Fruit fly (Drosophila melanogaster) Kc167 (cell line): ENCODE data around the gene CG2924.

Experiments
- Myc ChIP-seq: fragments of >200 bp; optimal IDR thresholded peaks from 2 replicates; lab custom pipeline; 2017; ENCODE audit warnings: missing external identifiers
- Sin3A ChIP-seq: fragments of >200 bp; optimal IDR thresholded peaks from 2 replicates; lab custom pipeline; 2018; ENCODE audit warnings: missing external identifiers
- insv ChIP-seq: fragments of >200 bp; optimal IDR thresholded peaks from 3 replicates; lab custom pipeline; 2018; ENCODE audit warnings: missing external identifiers
- psq ChIP-seq: fragments of >200 bp; optimal IDR thresholded peaks from 2 replicates; lab custom pipeline; 2017; ENCODE audit warnings: missing external identifiers
- ttk ChIP-seq: sonication (Bioruptor generic); optimal IDR thresholded peaks from 2 replicates; lab custom pipeline; 2017; ENCODE audit warnings: missing external identifiers

DNA sequence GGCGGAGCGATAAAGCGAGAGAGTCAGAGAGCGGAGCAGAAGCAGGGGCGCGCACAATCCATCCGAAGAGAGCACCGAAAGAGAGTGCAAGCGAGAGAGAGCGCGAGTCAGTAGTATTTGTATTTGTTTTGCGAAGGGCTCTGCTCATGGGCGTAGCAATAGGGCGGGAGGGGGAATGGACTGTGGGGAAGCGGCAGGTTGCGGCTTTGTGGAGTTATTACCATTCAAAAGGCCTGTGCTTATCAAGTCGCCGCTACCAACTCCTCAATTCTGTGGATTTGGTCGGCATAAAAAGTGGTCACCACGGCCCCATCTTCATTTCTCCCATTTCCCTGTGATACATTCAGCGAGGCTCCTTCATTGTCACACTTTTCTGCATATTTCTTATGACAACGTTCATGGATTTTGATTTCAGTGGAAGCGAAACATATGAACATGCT, 30.5 kb upstream of the CG2924 start:
- TF ChIP-seq psq (no peak), ttk (lab: Kevin White, UChicago) (no peak), Sin3A (no peak), Myc (lab: Kevin White, UChicago) (no peak), insv (lab: Kevin White, UChicago) (no peak)
